Worm (Caenorhabditis elegans): Measurements from ENCODE around the gene ZK721.4.
A peak's percentile ranks its signal among the peaks of the same experiment; 100 is the strongest.

Gene ZK721.4

ce11 chrX:8810908-8811307 lies 32.2 kb downstream of the ZK721.4 start, which contains the start of gene R04E5.9 (continued):
- no peak for TF ChIP-seq unc-62 (GFP tag; optimal IDR thresholded peaks at IDR 0.05)
- TF ChIP-seq madf-3 (GFP tag; IDR thresholded peaks at IDR 0.05), result peak; percentile 89
- no peak for TF ChIP-seq nhr-27 (tag; optimal IDR thresholded peaks at IDR 0.05)
- TF ChIP-seq ztf-3 (GFP tag; optimal IDR thresholded peaks at IDR 0.05), result no peak
- TF ChIP-seq unc-130 (GFP tag; optimal IDR thresholded peaks at IDR 0.05), result no peak
- TF ChIP-seq nfya-1 (tag; optimal IDR thresholded peaks at IDR 0.05; ENCODE audit: borderline replicate concordance, insufficient read depth), result no peak
- no peak for TF ChIP-seq F37B4.10 (GFP tag; IDR thresholded peaks at IDR 0.05)
- TF ChIP-seq lir-1 (GFP tag; conservative IDR thresholded peaks at IDR 0.05), result peak; percentile 65; the same call in 1 of the 2 replicates
- no peak for TF ChIP-seq Y79H2A.3 (GFP tag; conservative IDR thresholded peaks at IDR 0.05)
- TF ChIP-seq hlh-26 (GFP tag; conservative IDR thresholded peaks at IDR 0.05), result 0 out of 2 replicates have a peak, but pooled peaks have one; percentile 48
- TF ChIP-seq Y67H2A.10 (GFP tag; conservative IDR thresholded peaks at IDR 0.05), result peak; percentile 24; the same call in 1 of the 2 replicates
- TF ChIP-seq aptf-3 (GFP tag; IDR thresholded peaks at IDR 0.05), result no peak
- TF ChIP-seq F10E7.11 (tag; optimal IDR thresholded peaks at IDR 0.05), result no peak
- TF ChIP-seq F23B12.7 (tag; optimal IDR thresholded peaks at IDR 0.05; ENCODE audit: insufficient read depth), result no peak
- TF ChIP-seq Y53F4B.3 (GFP tag; IDR thresholded peaks at IDR 0.05), result no peak
- TF ChIP-seq egl-44 (GFP tag; IDR thresholded peaks at IDR 0.05), result peak; percentile 61; the same call in 1 of the 2 replicates
- TF ChIP-seq zim-3 (tag; optimal IDR thresholded peaks at IDR 0.05), result no peak
- peak; percentile 91 for TF ChIP-seq dox-1 (GFP tag; IDR thresholded peaks at IDR 0.05)
- no peak for TF ChIP-seq egl-18 (GFP tag; IDR thresholded peaks at IDR 0.05)
- TF ChIP-seq let-607 (tag; optimal IDR thresholded peaks at IDR 0.05), result peak; percentile 89 to 92
- no peak for TF ChIP-seq ama-1 (optimal IDR thresholded peaks at IDR 0.05)
- peak in 1 of 2 experiments; percentile 0 for TF ChIP-seq ama-1 (GFP tag; optimal IDR thresholded peaks at IDR 0.05)
- no peak for TF ChIP-seq nhr-120 (GFP tag; IDR thresholded peaks at IDR 0.05)
- peak; percentile 50; the same call in 1 of the 2 replicates for TF ChIP-seq hmg-20 (GFP tag; IDR thresholded peaks at IDR 0.05)
- peak; percentile 82 for TF ChIP-seq ztf-22 (GFP tag; optimal IDR thresholded peaks at IDR 0.05)
- peak; percentile 89 for TF ChIP-seq K12H6.12 (tag; optimal IDR thresholded peaks at IDR 0.05)
- no peak for TF ChIP-seq D2030.7 (GFP tag; IDR thresholded peaks at IDR 0.05)
- TF ChIP-seq somi-1 (GFP tag; optimal IDR thresholded peaks at IDR 0.05), result peak; percentile 44
- TF ChIP-seq ztf-6 (GFP tag; IDR thresholded peaks at IDR 0.05), result no peak
- peak; percentile 84 for TF ChIP-seq nhr-90 (tag; optimal IDR thresholded peaks at IDR 0.05)
- no peak for TF ChIP-seq fkh-3 (tag; optimal IDR thresholded peaks at IDR 0.05)
- peak; percentile 17 for TF ChIP-seq mel-28 (tag; optimal IDR thresholded peaks at IDR 0.05; ENCODE audit: borderline replicate concordance)
- peak; percentile 69 for TF ChIP-seq ztf-26 (tag; optimal IDR thresholded peaks at IDR 0.05)
- peak; percentile 11 for TF ChIP-seq die-1 (tag; optimal IDR thresholded peaks at IDR 0.05)
- TF ChIP-seq mcd-1 (GFP tag; IDR thresholded peaks at IDR 0.05), result peak; percentile 61
- TF ChIP-seq egrh-3 (GFP tag; IDR thresholded peaks at IDR 0.05), result peak; percentile 40; the same call in 1 of the 2 replicates
- TF ChIP-seq lin-54 (GFP tag; optimal IDR thresholded peaks at IDR 0.05), result peak; percentile 50
- TF ChIP-seq Y56A3A.18 (GFP tag; IDR thresholded peaks at IDR 0.05), result no peak
- peak; percentile 28 for TF ChIP-seq B0035.1 (tag; optimal IDR thresholded peaks at IDR 0.05)
- no peak for TF ChIP-seq bed-1 (GFP tag; IDR thresholded peaks at IDR 0.05)
- TF ChIP-seq ceh-91 (GFP tag; IDR thresholded peaks at IDR 0.05), result no peak
- no peak for TF ChIP-seq dpff-1 (tag; optimal IDR thresholded peaks at IDR 0.05)
- no peak for TF ChIP-seq lsl-1 (GFP tag; optimal IDR thresholded peaks at IDR 0.05)
- no peak for TF ChIP-seq ztf-25 (GFP tag; IDR thresholded peaks at IDR 0.05)
- TF ChIP-seq athp-1 (tag; optimal IDR thresholded peaks at IDR 0.05), result peak; percentile 45
- TF ChIP-seq F57A8.1 (GFP tag; optimal IDR thresholded peaks at IDR 0.05), result no peak
- peak; percentile 93 for TF ChIP-seq attf-5 (GFP tag; optimal IDR thresholded peaks at IDR 0.05)
- TF ChIP-seq ceh-100 (GFP tag; IDR thresholded peaks at IDR 0.05), result no peak

All from whole organism, young adult.